Worm (Caenorhabditis elegans): Measurements from ENCODE around the gene D1079.1.
A peak's percentile ranks its signal among the peaks of the same experiment; 100 is the strongest.

Gene D1079.1

ce11 chrX:4395073-4395850 lies 7.7 kb upstream of the D1079.1 start:
- TF ChIP-seq ztf-16 (tag; optimal IDR thresholded peaks at IDR 0.05) (no peak), rnt-1 (tag; optimal IDR thresholded peaks at IDR 0.05) (no peak), odd-2 (tag; optimal IDR thresholded peaks at IDR 0.05) (no peak), ceh-2 (tag; optimal IDR thresholded peaks at IDR 0.05) (no peak), ref-2 (tag; optimal IDR thresholded peaks at IDR 0.05) (peak; percentile 33), ceh-48 (tag; optimal IDR thresholded peaks at IDR 0.05) (no peak), ama-1 (optimal IDR thresholded peaks at IDR 0.05) (no peak), nhr-11 (tag; optimal IDR thresholded peaks at IDR 0.05) (no peak), dve-1 (tag; optimal IDR thresholded peaks at IDR 0.05) (no peak), pqm-1 (tag; optimal IDR thresholded peaks at IDR 0.05) (no peak), K02D7.2 (tag; optimal IDR thresholded peaks at IDR 0.05) (no peak), pha-2 (tag; optimal IDR thresholded peaks at IDR 0.05) (no peak), fkh-6 (tag; optimal IDR thresholded peaks at IDR 0.05) (no peak), gmeb-2 (tag; optimal IDR thresholded peaks at IDR 0.05) (no peak), nfya-1 (tag; optimal IDR thresholded peaks at IDR 0.05) (peak; percentile 58), hlh-15 (tag; optimal IDR thresholded peaks at IDR 0.05) (no peak), ceh-30 (tag; optimal IDR thresholded peaks at IDR 0.05) (no peak), eyg-1 (tag; optimal IDR thresholded peaks at IDR 0.05) (no peak), lim-6 (tag; optimal IDR thresholded peaks at IDR 0.05) (no peak), C08G9.2 (tag; optimal IDR thresholded peaks at IDR 0.05) (no peak), hlh-13 (GFP tag; optimal IDR thresholded peaks at IDR 0.05) (no peak), pat-9 (tag; optimal IDR thresholded peaks at IDR 0.05) (no peak), fkh-10 (GFP tag; optimal IDR thresholded peaks at IDR 0.05) (no peak), elt-4 (tag; optimal IDR thresholded peaks at IDR 0.05) (no peak), sox-4 (tag; optimal IDR thresholded peaks at IDR 0.05) (no peak), T23F11.4 (GFP tag; optimal IDR thresholded peaks at IDR 0.05) (no peak), unc-42 (tag; optimal IDR thresholded peaks at IDR 0.05) (peak; percentile 6), mec-3 (tag; optimal IDR thresholded peaks at IDR 0.05; ENCODE audit: borderline replicate concordance) (no peak), sox-2 (GFP tag; IDR thresholded peaks at IDR 0.05) (peak; percentile 37), F13H6.1 (tag; optimal IDR thresholded peaks at IDR 0.05) (no peak), pros-1 (tag; optimal IDR thresholded peaks at IDR 0.05) (no peak), hlh-6 (tag; optimal IDR thresholded peaks at IDR 0.05) (no peak), elt-2 (tag; optimal IDR thresholded peaks at IDR 0.05) (no peak), Y22D7AL.16 (tag; optimal IDR thresholded peaks at IDR 0.05) (no peak), unc-86 (tag; optimal IDR thresholded peaks at IDR 0.05) (peak; percentile 8), npax-4 (tag; optimal IDR thresholded peaks at IDR 0.05) (no peak), unc-3 (GFP tag; conservative IDR thresholded peaks at IDR 0.05) (no peak), unc-3 (tag; optimal IDR thresholded peaks at IDR 0.05) (no peak), pax-1 (tag; optimal IDR thresholded peaks at IDR 0.05) (no peak), lin-11 (tag; optimal IDR thresholded peaks at IDR 0.05) (no peak), madf-2 (tag; optimal IDR thresholded peaks at IDR 0.05) (no peak), pha-4 (tag; optimal IDR thresholded peaks at IDR 0.05) (no peak), dmd-4 (tag; optimal IDR thresholded peaks at IDR 0.05; ENCODE audit: borderline replicate concordance) (no peak), hlh-8 (tag; optimal IDR thresholded peaks at IDR 0.05) (no peak), ceh-14 (tag; optimal IDR thresholded peaks at IDR 0.05) (no peak), ceh-19 (GFP tag; optimal IDR thresholded peaks at IDR 0.05) (no peak), K09A11.1 (tag; optimal IDR thresholded peaks at IDR 0.05; ENCODE audit: insufficient read depth) (peak; percentile 83), ceh-24 (tag; optimal IDR thresholded peaks at IDR 0.05) (no peak), tbx-7 (tag; optimal IDR thresholded peaks at IDR 0.05) (no peak), ceh-31 (tag; optimal IDR thresholded peaks at IDR 0.05) (peak; percentile 74), fax-1 (tag; optimal IDR thresholded peaks at IDR 0.05) (no peak), ahr-1 (tag; optimal IDR thresholded peaks at IDR 0.05) (no peak), nhr-232 (tag; optimal IDR thresholded peaks at IDR 0.05) (no peak)

Data from whole organism, late embryonic.